Worm (Caenorhabditis elegans) whole organism, mixed stage, embryonic: ENCODE data around the gene F42A9.6.
A peak's percentile ranks its signal among the peaks of the same experiment; 100 is the strongest.

Experiments used
- ceh-39 ChIP-seq: fragments of 150-350 bp; optimal IDR thresholded peaks from 2 replicates; lab custom pipeline; 2014; ENCODE audit warnings: missing biosample characterization, missing genetic modification characterization
- ceh-43 ChIP-seq: fragments of 200-800 bp; sonication (Bioruptor generic); optimal IDR thresholded peaks from 2 replicates; lab custom pipeline; 2018; ENCODE audit warnings: mild to moderate bottlenecking, missing genetic modification characterization, moderate library complexity, missing compliant biosample characterization
- ces-1 ChIP-seq: fragments of 150-350 bp; optimal IDR thresholded peaks from 2 replicates; lab custom pipeline; 2014; ENCODE audit warnings: missing biosample characterization, missing genetic modification reagents, missing genetic modification characterization
- cnd-1 ChIP-seq: fragments of 200-800 bp; sonication (Bioruptor generic); optimal IDR thresholded peaks from 2 replicates; lab custom pipeline; 2018; ENCODE audit warnings: mild to moderate bottlenecking, missing genetic modification characterization, missing compliant biosample characterization
- drap-1 ChIP-seq: fragments of 200-800 bp; sonication (Bioruptor generic); optimal IDR thresholded peaks from 3 replicates; lab custom pipeline; 2018; ENCODE audit warnings: mild to moderate bottlenecking, missing genetic modification characterization, missing compliant biosample characterization
- elt-1 ChIP-seq: sonication (generic microtip); optimal IDR thresholded peaks from 2 replicates; lab custom pipeline; 2017; ENCODE audit warnings: missing genetic modification characterization, mild to moderate bottlenecking, missing compliant biosample characterization, antibody characterized with exemption, moderate library complexity, borderline replicate concordance; ENCODE audit not compliant: insufficient read depth
- elt-3 ChIP-seq: fragments of 150-350 bp; optimal IDR thresholded peaks from 2 replicates; lab custom pipeline; 2014; ENCODE audit warnings: missing biosample characterization, missing genetic modification characterization
- ham-2 ChIP-seq: fragments of 200-800 bp; sonication (Bioruptor generic); optimal IDR thresholded peaks from 2 replicates; lab custom pipeline; 2018; ENCODE audit warnings: mild to moderate bottlenecking, missing genetic modification characterization, missing compliant biosample characterization
- hlh-1 ChIP-seq: fragments of 150-350 bp; optimal IDR thresholded peaks from 2 replicates; lab custom pipeline; 2014; ENCODE audit warnings: missing biosample characterization, missing genetic modification reagents, missing genetic modification characterization
- lin-13 ChIP-seq: fragments of 150-350 bp; optimal IDR thresholded peaks from 2 replicates; lab custom pipeline; 2014; ENCODE audit warnings: missing biosample characterization, missing genetic modification characterization
- lin-32 ChIP-seq: fragments of 200-800 bp; sonication (Bioruptor generic); optimal IDR thresholded peaks from 2 replicates; lab custom pipeline; 2018; ENCODE audit warnings: mild to moderate bottlenecking, missing genetic modification characterization, missing compliant biosample characterization
- lsy-2 ChIP-seq: fragments of 150-350 bp; optimal IDR thresholded peaks from 2 replicates; lab custom pipeline; 2014; ENCODE audit warnings: missing biosample characterization, missing genetic modification characterization
- mab-5 ChIP-seq: fragments of 150-350 bp; optimal IDR thresholded peaks from 2 replicates; lab custom pipeline; 2014; ENCODE audit warnings: missing biosample characterization, missing genetic modification characterization
- mep-1 ChIP-seq: fragments of 150-350 bp; optimal IDR thresholded peaks from 2 replicates; lab custom pipeline; 2017; ENCODE audit warnings: missing biosample characterization, missing genetic modification reagents, missing genetic modification characterization, inconsistent platforms
- mls-2 ChIP-seq: sonication (generic microtip); optimal IDR thresholded peaks from 2 replicates; lab custom pipeline; 2016; ENCODE audit warnings: mild to moderate bottlenecking, missing genetic modification characterization, moderate library complexity, missing compliant biosample characterization
- nhr-12 ChIP-seq: fragments of 150-350 bp; optimal IDR thresholded peaks from 2 replicates; lab custom pipeline; 2014; ENCODE audit warnings: missing biosample characterization, missing genetic modification characterization
- nhr-2 ChIP-seq: fragments of 150-350 bp; optimal IDR thresholded peaks from 2 replicates; lab custom pipeline; 2014; ENCODE audit warnings: missing biosample characterization, missing genetic modification characterization
- nhr-237 ChIP-seq: fragments of 150-350 bp; optimal IDR thresholded peaks from 2 replicates; lab custom pipeline; 2014; ENCODE audit warnings: missing biosample characterization, missing genetic modification characterization
- nhr-28 ChIP-seq: fragments of 150-350 bp; optimal IDR thresholded peaks from 2 replicates; lab custom pipeline; 2014; ENCODE audit warnings: missing biosample characterization, missing genetic modification characterization
- nhr-76 ChIP-seq: sonication (generic microtip); optimal IDR thresholded peaks from 2 replicates; lab custom pipeline; 2017; ENCODE audit warnings: missing biosample characterization, missing genetic modification characterization
- pha-4 ChIP-seq: fragments of 150-350 bp; optimal IDR thresholded peaks from 2 replicates; lab custom pipeline; 2018; ENCODE audit warnings: missing biosample characterization, missing genetic modification reagents, missing genetic modification characterization
- snpc-4 ChIP-seq: fragments of 150-350 bp; optimal IDR thresholded peaks from 2 replicates; lab custom pipeline; 2014; ENCODE audit warnings: missing biosample characterization, missing genetic modification characterization
- tbx-8 ChIP-seq: fragments of 200-800 bp; sonication (Bioruptor generic); optimal IDR thresholded peaks from 2 replicates; lab custom pipeline; 2018; ENCODE audit warnings: mild to moderate bottlenecking, missing genetic modification characterization, moderate library complexity, missing compliant biosample characterization
- unc-120 ChIP-seq: sonication (generic microtip); optimal IDR thresholded peaks from 2 replicates; lab custom pipeline; 2017; ENCODE audit warnings: missing genetic modification characterization, missing compliant biosample characterization; ENCODE audit not compliant: poor library complexity, severe bottlenecking
- unc-39 ChIP-seq: fragments of 150-350 bp; optimal IDR thresholded peaks from 2 replicates; lab custom pipeline; 2014; ENCODE audit warnings: missing biosample characterization, missing genetic modification characterization
- unc-62 ChIP-seq: fragments of 150-350 bp; optimal IDR thresholded peaks from 2 replicates; lab custom pipeline; 2014; ENCODE audit warnings: missing biosample characterization, missing genetic modification reagents, missing genetic modification characterization
- zip-8 ChIP-seq: fragments of 150-350 bp; optimal IDR thresholded peaks from 2 replicates; lab custom pipeline; 2014; ENCODE audit warnings: missing biosample characterization, missing genetic modification characterization
- ztf-11 ChIP-seq: fragments of 150-350 bp; optimal IDR thresholded peaks from 2 replicates; lab custom pipeline; 2014; ENCODE audit warnings: missing biosample characterization, missing genetic modification characterization

F42A9.6 gene

DNA sequence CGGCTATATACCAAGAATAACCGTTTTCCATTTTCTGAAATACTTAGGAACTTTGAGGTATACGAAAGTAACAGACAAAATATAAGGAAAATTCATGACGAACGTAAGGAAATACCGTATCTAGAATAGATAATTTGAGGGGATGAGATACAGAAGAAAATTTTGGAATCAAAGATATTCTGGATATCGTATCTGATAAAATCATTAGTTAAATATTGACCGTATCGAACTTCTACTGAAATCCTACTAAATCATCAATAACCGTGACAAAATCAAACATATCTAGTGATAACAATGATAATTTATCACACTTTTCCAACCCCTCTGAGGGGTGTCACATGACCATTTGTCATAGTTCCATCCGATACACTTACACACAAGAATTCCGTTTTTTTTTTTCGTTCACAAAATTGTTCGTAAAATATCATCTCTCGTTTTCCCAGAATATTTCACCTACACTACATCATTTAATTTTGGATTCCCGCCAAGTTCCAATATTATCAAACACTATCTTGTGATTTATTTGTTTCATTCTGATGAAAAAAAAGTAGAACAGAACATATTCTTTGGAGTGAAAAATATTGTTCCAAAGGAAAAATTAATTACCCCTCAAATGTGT, 8.2 kb upstream of the F42A9.6 start, which contains the start of gene Y59H11AR.4:
TSS of gene Y59H11AR.4 (minus strand) at position 51 of the 619 bp plus-strand sequence.
- TF ChIP-seq cnd-1 (tag; lab: Kevin White, UChicago) (no peak), nhr-76 (no peak), lin-32 (GFP tag; lab: Kevin White, UChicago) (no peak), unc-39 (tag; lab: Kevin White, UChicago) (no peak), nhr-2 (tag; lab: Kevin White, UChicago) (no peak), mls-2 (tag; lab: Kevin White, UChicago) (no peak), nhr-237 (tag; lab: Kevin White, UChicago) (no peak), ceh-39 (tag; lab: Kevin White, UChicago) (no peak), elt-3 (tag; lab: Kevin White, UChicago) (no peak), drap-1 (no peak), ceh-43 (GFP tag; lab: Kevin White, UChicago) (no peak), zip-8 (no peak)
- TF ChIP-seq, all 35 proteins: peak for 0

DNA sequence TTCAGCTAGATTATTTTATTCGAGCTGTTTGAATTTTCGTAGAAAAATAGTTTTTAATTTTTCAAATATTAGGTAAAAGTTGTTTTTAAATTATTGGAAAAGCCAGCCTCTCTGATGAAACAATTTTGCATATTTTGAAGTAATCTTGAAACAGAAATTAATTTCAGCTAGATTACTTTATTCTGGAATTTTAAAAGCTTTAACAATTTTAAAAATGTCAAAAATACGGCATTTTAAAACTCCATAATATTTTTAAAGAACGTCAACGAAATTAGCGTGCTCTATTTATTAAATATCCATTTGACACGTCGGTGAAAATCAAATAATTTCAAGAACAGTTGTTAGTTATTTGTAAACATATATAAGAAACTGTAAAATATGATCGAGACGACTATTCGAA, 6.2 kb upstream of the F42A9.6 start, which contains the start of gene Y59H11AR.10:
TSS of gene Y59H11AR.10 (plus strand) at position 301 of the 400 bp plus-strand sequence.
- TF ChIP-seq lsy-2 (tag; lab: Kevin White, UChicago) (no peak), cnd-1 (tag; lab: Kevin White, UChicago) (no peak), tbx-8 (GFP tag; lab: Kevin White, UChicago) (no peak), mls-2 (tag; lab: Kevin White, UChicago) (no peak), nhr-2 (tag; lab: Kevin White, UChicago) (no peak), ceh-43 (GFP tag; lab: Kevin White, UChicago) (no peak), mab-5 (tag; lab: Kevin White, UChicago) (no peak), nhr-28 (tag; lab: Kevin White, UChicago) (no peak), zip-8 (no peak), elt-1 (tag; lab: Kevin White, UChicago) (no peak), ceh-39 (tag; lab: Kevin White, UChicago) (no peak), snpc-4 (no peak), ztf-11 (tag; lab: Kevin White, UChicago) (no peak), pha-4 (no peak)

DNA sequence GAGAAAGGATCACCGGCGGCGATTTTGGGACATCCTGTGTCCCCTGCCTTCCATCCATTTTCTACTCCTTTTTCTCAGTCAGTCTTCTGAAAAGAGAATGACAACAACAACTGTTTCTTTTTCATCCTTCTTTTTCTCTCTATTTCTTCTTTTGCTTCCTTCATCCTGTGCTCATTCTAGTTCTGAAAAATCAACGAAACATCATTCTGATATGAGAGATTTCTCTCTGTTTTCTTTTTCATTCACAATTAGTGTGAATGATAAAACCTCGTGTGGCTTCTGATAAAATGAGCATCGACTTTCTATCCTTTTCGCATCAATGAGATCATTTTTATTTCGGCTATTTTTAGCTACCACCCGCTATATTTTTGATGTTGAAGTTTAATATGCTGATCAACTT, 3.8 kb upstream of the F42A9.6 start:
- no peak for TF ChIP-seq cnd-1 (tag; lab: Kevin White, UChicago)
- TF ChIP-seq unc-120 (tag; lab: Kevin White, UChicago): peak; percentile 65
- no peak for TF ChIP-seq lin-32 (GFP tag; lab: Kevin White, UChicago)
- TF ChIP-seq lsy-2 (tag; lab: Kevin White, UChicago): no peak
- TF ChIP-seq mep-1 (tag; lab: Kevin White, UChicago): no peak
- TF ChIP-seq unc-62 (GFP tag; lab: Kevin White, UChicago): peak; percentile 7
- no peak for TF ChIP-seq ztf-11 (tag; lab: Kevin White, UChicago)
- TF ChIP-seq ham-2 (GFP tag; lab: Kevin White, UChicago): no peak
- TF ChIP-seq hlh-1 (tag; lab: Kevin White, UChicago): peak; percentile 42
- no peak for TF ChIP-seq ceh-43 (GFP tag; lab: Kevin White, UChicago)

DNA sequence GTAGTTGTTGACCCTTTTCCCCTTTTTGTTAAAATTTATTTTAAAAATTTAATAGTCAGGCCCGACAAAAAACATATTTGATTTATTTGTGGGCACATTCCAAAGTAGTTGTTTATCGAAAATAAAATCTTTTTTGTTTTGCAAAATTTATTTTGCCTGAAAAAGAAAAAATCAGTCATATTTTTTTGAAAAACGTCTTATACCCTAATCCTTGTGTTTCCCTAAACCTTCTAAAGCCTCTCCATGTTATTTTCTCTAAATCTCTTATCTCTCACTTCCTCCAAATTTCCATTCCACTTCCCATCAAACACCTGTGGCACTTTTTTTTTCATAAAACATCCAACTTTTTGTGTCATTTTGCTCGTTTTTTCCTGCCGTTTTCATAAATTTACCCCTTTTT, 830 bp upstream of the F42A9.6 start:
- TF ChIP-seq cnd-1 (tag; lab: Kevin White, UChicago) (no peak), nhr-12 (tag; lab: Kevin White, UChicago) (no peak), hlh-1 (tag; lab: Kevin White, UChicago) (no peak), ceh-43 (GFP tag; lab: Kevin White, UChicago) (no peak), unc-62 (GFP tag; lab: Kevin White, UChicago) (no peak), ces-1 (GFP tag; lab: Kevin White, UChicago) (no peak), lin-13 (tag; lab: Kevin White, UChicago) (no peak), drap-1 (no peak), nhr-28 (tag; lab: Kevin White, UChicago) (no peak), nhr-237 (tag; lab: Kevin White, UChicago) (no peak), elt-1 (tag; lab: Kevin White, UChicago) (no peak), lsy-2 (tag; lab: Kevin White, UChicago) (no peak), elt-3 (tag; lab: Kevin White, UChicago) (no peak), nhr-2 (tag; lab: Kevin White, UChicago) (no peak), ztf-11 (tag; lab: Kevin White, UChicago) (no peak), snpc-4 (no peak)
